Worm (Caenorhabditis elegans): Measurements from ENCODE around the gene ZK662.6.

Gene ZK662.6

DNA sequence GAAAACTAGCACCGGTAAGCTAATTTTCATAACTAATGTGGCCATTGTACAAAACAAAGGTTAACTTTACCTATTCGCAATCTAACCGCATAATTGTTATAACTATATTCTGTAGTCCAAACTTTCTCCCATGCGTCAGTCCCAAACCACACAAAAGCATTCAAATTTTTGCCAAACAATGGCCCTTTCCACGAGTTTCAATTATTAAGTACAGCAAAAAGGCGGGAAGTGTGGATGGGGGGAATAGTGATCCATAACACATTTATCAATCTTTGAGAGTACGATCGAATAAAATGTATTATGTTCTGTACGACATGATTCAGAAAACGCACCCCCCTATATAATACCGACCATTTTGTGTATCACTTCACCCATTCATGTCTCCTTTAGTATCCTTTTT is at the start of gene ZK662.6:
Gene ZK662.6 (plus strand): TSS at position 301 of the 400 bp plus-strand sequence.
- TF ChIP-seq nhr-25 (tag; optimal IDR thresholded peaks at IDR 0.05), result no peak
- TF ChIP-seq nhr-237 (tag; optimal IDR thresholded peaks at IDR 0.05), result no peak
- TF ChIP-seq fkh-10 (GFP tag; optimal IDR thresholded peaks at IDR 0.05), result no peak
- no peak for TF ChIP-seq nhr-12 (tag; optimal IDR thresholded peaks at IDR 0.05)
- no peak for TF ChIP-seq pha-4 (tag; optimal IDR thresholded peaks at IDR 0.05)
- TF ChIP-seq ceh-82 (tag; optimal IDR thresholded peaks at IDR 0.05), result no peak
- no peak for TF ChIP-seq egl-5 (tag; optimal IDR thresholded peaks at IDR 0.05)
- TF ChIP-seq nhr-77 (tag; optimal IDR thresholded peaks at IDR 0.05), result no peak
- no peak for TF ChIP-seq skn-1 (tag; optimal IDR thresholded peaks at IDR 0.05)
- no peak for TF ChIP-seq hmg-11 (tag; optimal IDR thresholded peaks at IDR 0.05)

DNA sequence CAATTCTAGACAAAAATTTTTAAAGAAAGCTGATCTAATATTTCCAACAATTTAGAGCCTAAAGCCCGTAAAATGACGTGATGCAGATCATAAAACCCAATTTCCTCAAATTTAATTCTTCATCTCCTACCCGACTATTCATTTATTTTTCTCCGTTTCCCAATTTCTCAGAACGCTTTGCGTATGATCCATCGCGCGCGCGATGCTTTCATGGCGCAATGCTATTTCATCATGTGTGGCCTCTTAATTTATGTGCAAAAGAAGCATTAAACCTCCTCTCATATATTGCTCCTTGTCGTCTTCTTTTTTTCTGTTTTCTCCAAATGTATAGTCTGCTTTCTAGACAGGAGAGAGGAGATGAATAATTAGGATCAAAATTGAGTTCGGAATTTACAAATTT is 49.7 kb upstream of the ZK662.6 start:
- no peak for TF ChIP-seq ceh-28 (tag; optimal IDR thresholded peaks at IDR 0.05)
- no peak for TF ChIP-seq ceh-9 (tag; optimal IDR thresholded peaks at IDR 0.05)
- no peak for TF ChIP-seq ama-1 (optimal IDR thresholded peaks at IDR 0.05)
- TF ChIP-seq aly-2 (tag; optimal IDR thresholded peaks at IDR 0.05), result no peak

DNA sequence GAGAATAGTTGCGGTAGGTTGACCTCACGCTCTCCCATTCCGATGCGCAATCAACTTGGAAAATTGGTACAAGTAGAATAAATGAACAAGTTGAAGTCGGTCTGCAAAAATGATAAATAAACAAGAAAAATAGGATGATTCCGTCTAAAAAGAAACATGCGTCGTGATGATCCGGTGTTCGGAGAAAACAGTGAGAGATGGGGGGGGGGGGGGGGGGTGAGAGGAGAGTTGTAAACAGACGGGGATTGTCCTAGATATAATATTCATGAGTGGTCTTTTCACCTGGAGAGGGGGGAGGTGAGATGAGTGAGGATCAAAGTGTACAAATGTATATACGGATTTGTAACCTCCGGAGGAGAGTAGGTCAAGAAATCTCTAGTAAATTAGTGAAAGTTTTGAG is 42.8 kb upstream of the ZK662.6 start, which contains the start of gene F59D12.2:
Gene F59D12.2 (minus strand): TSS at position 101 of the 400 bp plus-strand sequence.
- no peak for TF ChIP-seq ceh-9 (tag; optimal IDR thresholded peaks at IDR 0.05)
- TF ChIP-seq tbx-2 (tag; optimal IDR thresholded peaks at IDR 0.05), result no peak
- TF ChIP-seq nhr-25 (tag; optimal IDR thresholded peaks at IDR 0.05), result no peak
- TF ChIP-seq elt-1 (tag; optimal IDR thresholded peaks at IDR 0.05), result no peak
- TF ChIP-seq nhr-28 (tag; optimal IDR thresholded peaks at IDR 0.05), result no peak
- no peak for TF ChIP-seq nhr-43 (tag; optimal IDR thresholded peaks at IDR 0.05; ENCODE audit: poor library complexity, severe bottlenecking)
- no peak for TF ChIP-seq ama-1 (optimal IDR thresholded peaks at IDR 0.05)
- TF ChIP-seq lsy-12 (tag; optimal IDR thresholded peaks at IDR 0.05), result no peak
- no peak for TF ChIP-seq unc-62 (GFP tag; optimal IDR thresholded peaks at IDR 0.05)
- TF ChIP-seq zag-1 (tag; optimal IDR thresholded peaks at IDR 0.05), result no peak

DNA sequence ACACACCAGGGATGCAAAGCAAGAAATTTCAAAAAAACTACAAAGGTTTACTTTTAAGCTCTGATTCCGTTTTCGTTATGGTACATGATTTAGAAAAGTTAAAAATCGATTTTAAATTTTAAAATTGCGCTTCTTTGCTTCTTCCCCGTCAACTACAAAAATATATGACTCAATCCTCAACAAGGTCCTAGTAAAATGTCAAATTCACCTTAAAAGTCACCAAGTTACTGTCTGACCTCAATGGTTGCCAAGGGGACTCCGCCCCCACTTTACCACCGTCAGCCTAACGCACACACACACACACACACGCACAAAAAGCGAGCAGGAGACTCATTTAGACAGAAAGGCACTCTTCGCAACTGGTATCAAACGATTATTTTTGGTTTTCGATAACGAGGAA is 37.0 kb upstream of the ZK662.6 start, which contains the start of gene gpn-1:
Gene gpn-1 (plus strand): TSS at position 301 of the 400 bp plus-strand sequence.
- no peak for TF ChIP-seq ceh-9 (tag; optimal IDR thresholded peaks at IDR 0.05)
- TF ChIP-seq nhr-43 (tag; optimal IDR thresholded peaks at IDR 0.05; ENCODE audit: poor library complexity, severe bottlenecking), result no peak
- no peak for TF ChIP-seq fkh-10 (GFP tag; optimal IDR thresholded peaks at IDR 0.05)
- TF ChIP-seq nhr-25 (tag; optimal IDR thresholded peaks at IDR 0.05), result no peak
- TF ChIP-seq mml-1 (tag; optimal IDR thresholded peaks at IDR 0.05), result no peak
- TF ChIP-seq sea-2 (GFP tag; optimal IDR thresholded peaks at IDR 0.05), result no peak
- TF ChIP-seq egl-27 (tag; optimal IDR thresholded peaks at IDR 0.05), result no peak
- TF ChIP-seq nhr-77 (tag; optimal IDR thresholded peaks at IDR 0.05), result no peak
- no peak for TF ChIP-seq ceh-28 (tag; optimal IDR thresholded peaks at IDR 0.05)
- no peak for TF ChIP-seq pha-4 (tag; optimal IDR thresholded peaks at IDR 0.05)
- TF ChIP-seq elt-2 (tag; optimal IDR thresholded peaks at IDR 0.05), result no peak
- TF ChIP-seq nhr-11 (tag; optimal IDR thresholded peaks at IDR 0.05), result no peak
- TF ChIP-seq fkh-2 (tag; optimal IDR thresholded peaks at IDR 0.05), result no peak
- no peak for TF ChIP-seq unc-62 (GFP tag; optimal IDR thresholded peaks at IDR 0.05)
- TF ChIP-seq aly-2 (tag; optimal IDR thresholded peaks at IDR 0.05), result no peak
- no peak for TF ChIP-seq tbx-2 (tag; optimal IDR thresholded peaks at IDR 0.05)
- TF ChIP-seq nhr-76 (tag; optimal IDR thresholded peaks at IDR 0.05), result no peak
- TF ChIP-seq skn-1 (tag; optimal IDR thresholded peaks at IDR 0.05), result no peak
- no peak for TF ChIP-seq ceh-16 (tag; optimal IDR thresholded peaks at IDR 0.05)
- no peak for TF ChIP-seq pqm-1 (tag; optimal IDR thresholded peaks at IDR 0.05)

DNA sequence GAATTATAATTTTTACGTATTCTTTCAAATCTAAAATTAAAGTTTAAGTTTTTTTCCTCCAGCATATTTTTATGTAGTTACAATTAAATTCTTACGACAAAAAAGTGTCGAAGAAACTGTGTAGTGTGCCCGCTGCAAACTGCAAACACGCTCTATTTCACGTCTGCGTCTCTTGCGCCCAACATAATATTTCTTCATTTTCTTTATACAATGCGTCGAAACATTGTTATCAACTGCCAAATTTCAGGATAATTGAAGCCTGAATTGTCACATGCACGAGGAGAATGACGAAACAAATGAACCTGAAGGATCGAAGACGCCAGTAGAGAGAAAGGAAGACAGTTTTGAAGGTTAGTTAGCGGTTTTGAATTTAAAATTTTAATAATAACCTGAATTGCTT is 29.2 kb upstream of the ZK662.6 start, which contains the start of gene C03H12.1:
Gene C03H12.1 (plus strand): TSS at position 206 of the 400 bp plus-strand sequence.
- TF ChIP-seq nhr-67 (tag; optimal IDR thresholded peaks at IDR 0.05) (no peak), pha-4 (tag; optimal IDR thresholded peaks at IDR 0.05) (peak; percentile 21), mml-1 (tag; optimal IDR thresholded peaks at IDR 0.05) (no peak), ztf-11 (tag; optimal IDR thresholded peaks at IDR 0.05) (no peak), elt-2 (tag; optimal IDR thresholded peaks at IDR 0.05) (peak; percentile 61), mdl-1 (tag; optimal IDR thresholded peaks at IDR 0.05) (no peak), ZK546.5 (tag; optimal IDR thresholded peaks at IDR 0.05) (no peak), aly-2 (tag; optimal IDR thresholded peaks at IDR 0.05) (no peak), skn-1 (tag; optimal IDR thresholded peaks at IDR 0.05) (no peak), pqm-1 (tag; optimal IDR thresholded peaks at IDR 0.05) (peak; percentile 61), nhr-25 (tag; optimal IDR thresholded peaks at IDR 0.05) (no peak), hmg-11 (tag; optimal IDR thresholded peaks at IDR 0.05) (peak; percentile 1)
